Fruit fly (Drosophila melanogaster): Measurements from ENCODE around the gene sn.

The sn gene

dm6 chrX:7973325-7973954 is 9.6 kb downstream of the sn start (continued):
- TF ChIP-seq Sox14 (GFP tag; optimal IDR thresholded peaks at IDR 0.05) (no peak), Eip75B (GFP tag; optimal IDR thresholded peaks at IDR 0.05) (no peak), CG3032 (tag; optimal IDR thresholded peaks at IDR 0.05) (no peak), CG10669 (GFP tag; optimal IDR thresholded peaks at IDR 0.05) (peak; percentile 27), Eip93F (GFP tag; optimal IDR thresholded peaks at IDR 0.05) (no peak), cyc (GFP tag; optimal IDR thresholded peaks at IDR 0.05) (no peak), dac (GFP tag; optimal IDR thresholded peaks at IDR 0.05) (no peak), CG16779 (tag; optimal IDR thresholded peaks at IDR 0.05) (no peak), CG6163 (GFP tag; IDR thresholded peaks at IDR 0.05) (peak; percentile 60; the same call in 1 of the 3 replicates), acj6 (GFP tag; optimal IDR thresholded peaks at IDR 0.05) (no peak), achi (GFP tag; optimal IDR thresholded peaks at IDR 0.05) (no peak), Sox15 (GFP tag; optimal IDR thresholded peaks at IDR 0.05) (no peak), CG11294 (GFP tag; IDR thresholded peaks at IDR 0.05) (no peak), lz (GFP tag; optimal IDR thresholded peaks at IDR 0.05) (no peak)

- TF ChIP-seq CG11294 (GFP tag; IDR thresholded peaks at IDR 0.05) = no peak
- TF ChIP-seq Eip75B (GFP tag; optimal IDR thresholded peaks at IDR 0.05) = peak; percentile 35
- peak; percentile 10 for TF ChIP-seq CG4318 (GFP tag; optimal IDR thresholded peaks at IDR 0.05)
- TF ChIP-seq CG3032 (tag; optimal IDR thresholded peaks at IDR 0.05) = no peak
- TF ChIP-seq topi (GFP tag; optimal IDR thresholded peaks at IDR 0.05) = peak; percentile 61
- TF ChIP-seq Ets21C (GFP tag; optimal IDR thresholded peaks at IDR 0.05) = peak; percentile 9
- TF ChIP-seq CG8319 (GFP tag; optimal IDR thresholded peaks at IDR 0.05) = no peak
- peak; percentile 35 for TF ChIP-seq Sox102F (GFP tag; optimal IDR thresholded peaks at IDR 0.05)
- peak; percentile 61 for TF ChIP-seq Hr4 (GFP tag; optimal IDR thresholded peaks at IDR 0.05)
- TF ChIP-seq CG8632 (GFP tag; optimal IDR thresholded peaks at IDR 0.05) = peak; percentile 27
- no peak for TF ChIP-seq CG9139 (GFP tag; optimal IDR thresholded peaks at IDR 0.05)
- TF ChIP-seq CG8119 (GFP tag; IDR thresholded peaks at IDR 0.05) = peak; percentile 45; the same call in 2 of the 3 replicates
- TF ChIP-seq CG1621 (tag; optimal IDR thresholded peaks at IDR 0.05) = no peak
- TF ChIP-seq Lpt (GFP tag; optimal IDR thresholded peaks at IDR 0.05) = no peak
- no peak for TF ChIP-seq fkh (GFP tag; optimal IDR thresholded peaks at IDR 0.05)
- peak; percentile 67 for TF ChIP-seq CG32006 (GFP tag; optimal IDR thresholded peaks at IDR 0.05)
- peak; percentile 59 for TF ChIP-seq CG15336 (GFP tag; IDR thresholded peaks at IDR 0.05)
- TF ChIP-seq ss (GFP tag; optimal IDR thresholded peaks at IDR 0.05) = no peak
- no peak for TF ChIP-seq spab (GFP tag; optimal IDR thresholded peaks at IDR 0.05)
- TF ChIP-seq svp (GFP tag) = peak; percentile 81
- peak; percentile 38 for TF ChIP-seq lz (GFP tag; optimal IDR thresholded peaks at IDR 0.05)
- no peak for TF ChIP-seq Hr38 (GFP tag; optimal IDR thresholded peaks at IDR 0.05)
- peak; percentile 51 for TF ChIP-seq esn (GFP tag; optimal IDR thresholded peaks at IDR 0.05)
- peak; percentile 24 for TF ChIP-seq CG6792 (GFP tag; optimal IDR thresholded peaks at IDR 0.05)
- TF ChIP-seq CG7368 (GFP tag; optimal IDR thresholded peaks at IDR 0.05) = no peak
- TF ChIP-seq Sox14 (GFP tag; optimal IDR thresholded peaks at IDR 0.05) = peak; percentile 31
- TF ChIP-seq dac (GFP tag; optimal IDR thresholded peaks at IDR 0.05) = peak; percentile 1
- peak; percentile 17 for TF ChIP-seq CG10669 (GFP tag; optimal IDR thresholded peaks at IDR 0.05)
- TF ChIP-seq fd59A (GFP tag; optimal IDR thresholded peaks at IDR 0.05) = no peak
- TF ChIP-seq CG11902 (GFP tag; optimal IDR thresholded peaks at IDR 0.05) = no peak
- peak; percentile 21 for TF ChIP-seq net (GFP tag; optimal IDR thresholded peaks at IDR 0.05)
- TF ChIP-seq fd85E (GFP tag; optimal IDR thresholded peaks at IDR 0.05) = no peak
- peak; percentile 45 for TF ChIP-seq CG6276 (GFP tag; optimal IDR thresholded peaks at IDR 0.05)
- TF ChIP-seq CG34406 (GFP tag; optimal IDR thresholded peaks at IDR 0.05) = peak; percentile 41
- TF ChIP-seq eg (GFP tag; IDR thresholded peaks at IDR 0.05) = peak; percentile 60; the same call in 2 of the 3 replicates
- TF ChIP-seq Smox (GFP tag; optimal IDR thresholded peaks at IDR 0.05) = peak; percentile 31
- peak; percentile 33 for TF ChIP-seq CG10631 (GFP tag; optimal IDR thresholded peaks at IDR 0.05)
- TF ChIP-seq Hr39 (GFP tag; optimal IDR thresholded peaks at IDR 0.05) = peak; percentile 39
- TF ChIP-seq Sox15 (GFP tag; optimal IDR thresholded peaks at IDR 0.05) = no peak
- TF ChIP-seq Eip78C (GFP tag) = peak; percentile 87
- TF ChIP-seq CG31627 (GFP tag; optimal IDR thresholded peaks at IDR 0.05) = peak; percentile 39
- peak; percentile 42 for TF ChIP-seq CG3919 (GFP tag; optimal IDR thresholded peaks at IDR 0.05)
Observed at dm6 chrX:7975516-7976257, 11.9 kb downstream of the sn start.
